Fruit fly (Drosophila melanogaster): ENCODE results near the gene CG14933.

The CG14933 gene

DNA sequence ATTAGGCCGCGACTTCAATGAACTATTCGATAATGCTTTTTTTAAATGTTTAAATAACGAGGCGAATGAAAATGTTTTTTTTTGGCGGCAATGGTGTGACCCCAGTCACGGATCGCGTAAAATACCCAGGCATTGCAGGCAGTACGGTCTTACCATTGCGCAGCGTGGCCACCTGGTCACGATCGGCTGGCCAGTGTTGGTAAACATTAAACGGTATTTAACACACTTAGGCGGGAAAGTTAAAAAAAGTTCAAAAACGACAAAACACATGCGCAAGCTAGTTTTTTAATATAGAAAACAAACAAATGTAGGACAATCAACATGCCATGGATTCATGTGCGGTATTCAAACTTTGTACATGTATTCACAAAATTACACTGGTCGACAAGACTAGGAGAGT, 13.4 kb upstream of the CG14933 start, which contains the start of gene esc (continued):
- TF ChIP-seq lilli (GFP tag; optimal IDR thresholded peaks at IDR 0.05) (peak; percentile 39), Stat92E (GFP tag; optimal IDR thresholded peaks at IDR 0.05) (no peak), ftz-f1 (GFP tag; optimal IDR thresholded peaks at IDR 0.05) (peak; percentile 25), ap (GFP tag; IDR thresholded peaks at IDR 0.05) (no peak), Hmx (GFP tag; optimal IDR thresholded peaks at IDR 0.05) (no peak), pros (GFP tag; optimal IDR thresholded peaks at IDR 0.05) (no peak), CG42726 (GFP tag; IDR thresholded peaks at IDR 0.05; ENCODE audit: partially characterized antibody) (no peak), D19B (GFP tag; optimal IDR thresholded peaks at IDR 0.05) (no peak), Mes4 (GFP tag; optimal IDR thresholded peaks at IDR 0.05) (no peak), fru (optimal IDR thresholded peaks at IDR 0.05) (no peak), trem (tag; optimal IDR thresholded peaks at IDR 0.05) (peak; percentile 61), CG17359 (tag; optimal IDR thresholded peaks at IDR 0.05) (no peak), CG6813 (GFP tag; optimal IDR thresholded peaks at IDR 0.05) (no peak), CG17385 (GFP tag; optimal IDR thresholded peaks at IDR 0.05) (no peak), CG2199 (GFP tag; IDR thresholded peaks at IDR 0.05) (no peak), CG16863 (GFP tag; optimal IDR thresholded peaks at IDR 0.05) (no peak), ro (GFP tag; IDR thresholded peaks at IDR 0.05) (no peak), exex (tag; optimal IDR thresholded peaks at IDR 0.05) (no peak), CG17186 (GFP tag; optimal IDR thresholded peaks at IDR 0.05) (peak; percentile 79), crol (GFP tag; IDR thresholded peaks at IDR 0.05) (no peak), Dfd (GFP tag; optimal IDR thresholded peaks at IDR 0.05) (no peak), Xbp1 (GFP tag; optimal IDR thresholded peaks at IDR 0.05) (peak; percentile 27), CG15601 (tag; optimal IDR thresholded peaks at IDR 0.05) (no peak), pzg (GFP tag; optimal IDR thresholded peaks at IDR 0.05) (peak; percentile 96), Camta (GFP tag; optimal IDR thresholded peaks at IDR 0.05) (peak; percentile 11), ATbp (GFP tag; optimal IDR thresholded peaks at IDR 0.05) (no peak), Trl (optimal IDR thresholded peaks at IDR 0.05) (no peak), Trl (GFP tag; optimal IDR thresholded peaks at IDR 0.05) (peak; percentile 18), btn (GFP tag; optimal IDR thresholded peaks at IDR 0.05) (peak; percentile 5), CG10462 (GFP tag; optimal IDR thresholded peaks at IDR 0.05) (no peak), pfk (GFP tag; optimal IDR thresholded peaks at IDR 0.05) (no peak), CG13287 (GFP tag; IDR thresholded peaks at IDR 0.05; ENCODE audit: partially characterized antibody) (no peak; the same call in 1 of the 2 replicates), CG8281 (tag; optimal IDR thresholded peaks at IDR 0.05) (no peak), az2 (GFP tag; optimal IDR thresholded peaks at IDR 0.05) (no peak), CG5245 (GFP tag; optimal IDR thresholded peaks at IDR 0.05) (no peak), CG12219 (GFP tag; optimal IDR thresholded peaks at IDR 0.05) (no peak), lbe (GFP tag; optimal IDR thresholded peaks at IDR 0.05) (no peak), CG15696 (tag; optimal IDR thresholded peaks at IDR 0.05) (no peak), CG6689 (GFP tag; IDR thresholded peaks at IDR 0.05) (no peak), wek (GFP tag; optimal IDR thresholded peaks at IDR 0.05) (no peak), HmgZ (tag; optimal IDR thresholded peaks at IDR 0.05) (peak; percentile 77), Blimp-1 (GFP tag; optimal IDR thresholded peaks at IDR 0.05) (no peak), CG34422 (GFP tag; IDR thresholded peaks at IDR 0.05) (no peak), luna (GFP tag; optimal IDR thresholded peaks at IDR 0.05) (no peak), hb (GFP tag; IDR thresholded peaks at IDR 0.05; ENCODE audit: partially characterized antibody) (no peak), nerfin-2 (GFP tag; IDR thresholded peaks at IDR 0.05; ENCODE audit: partially characterized antibody) (no peak), CG7372 (GFP tag; IDR thresholded peaks at IDR 0.05) (no peak), gcm (GFP tag; optimal IDR thresholded peaks at IDR 0.05) (no peak), cad (GFP tag; optimal IDR thresholded peaks at IDR 0.05) (no peak), Sry-β (GFP tag; optimal IDR thresholded peaks at IDR 0.05) (no peak), pum (GFP tag; optimal IDR thresholded peaks at IDR 0.05) (peak; percentile 14), TFAM (GFP tag; optimal IDR thresholded peaks at IDR 0.05) (no peak)
